Fruit fly (Drosophila melanogaster) whole organism, embryonic: ENCODE data around the gene CG10581.

Experiments used
- CG10321 ChIP-seq: fragments of 200-800 bp; sonication (Bioruptor generic); IDR thresholded peaks from 2 replicates; pipeline ENCODE4 v1.3.6; 2022; ENCODE audit warnings: missing biosample characterization, missing genetic modification characterization
- CG12104 ChIP-seq: fragments of 200-800 bp; sonication (Bioruptor generic); optimal IDR thresholded peaks from 3 replicates; lab custom pipeline; 2016; ENCODE audit warnings: missing biosample characterization, missing genetic modification characterization
- CG12744 ChIP-seq: fragments of 200-800 bp; sonication (Bioruptor generic); optimal IDR thresholded peaks from 2 replicates; lab custom pipeline; 2016; ENCODE audit warnings: missing biosample characterization, missing genetic modification characterization
- CG17385 ChIP-seq: fragments of 200-800 bp; sonication (Bioruptor generic); optimal IDR thresholded peaks from 3 replicates; lab custom pipeline; 2018; ENCODE audit warnings: missing biosample characterization, mild to moderate bottlenecking, missing genetic modification characterization
- CG17612 ChIP-seq: fragments of 200-800 bp; sonication (Bioruptor generic); IDR thresholded peaks from 2 replicates; pipeline ENCODE4 v1.3.6; 2022; ENCODE audit warnings: missing biosample characterization, missing genetic modification characterization
- CG1792 ChIP-seq: fragments of 200-800 bp; sonication (Bioruptor generic); optimal IDR thresholded peaks from 2 replicates; lab custom pipeline; 2016; ENCODE audit warnings: missing biosample characterization, missing genetic modification characterization
- CG2116 ChIP-seq: fragments of 200-800 bp; sonication (Bioruptor generic); optimal IDR thresholded peaks from 3 replicates; lab custom pipeline; 2018; ENCODE audit warnings: missing biosample characterization, mild to moderate bottlenecking, missing genetic modification characterization
- CG30020 ChIP-seq: fragments of 200-800 bp; optimal IDR thresholded peaks from 2 replicates; lab custom pipeline; 2019; ENCODE audit warnings: missing biosample characterization, mild to moderate bottlenecking, missing genetic modification characterization, moderate library complexity
- CG31388 ChIP-seq: fragments of 200-800 bp; sonication (Bioruptor generic); optimal IDR thresholded peaks from 2 replicates; lab custom pipeline; 2016; ENCODE audit warnings: missing biosample characterization, missing genetic modification characterization
- CG3281 ChIP-seq: fragments of 200-800 bp; sonication (Bioruptor generic); optimal IDR thresholded peaks from 3 replicates; lab custom pipeline; 2017; ENCODE audit warnings: missing biosample characterization, mild to moderate bottlenecking, missing genetic modification characterization
- CG3407 ChIP-seq: fragments of 200-800 bp; sonication (Bioruptor generic); optimal IDR thresholded peaks from 2 replicates; lab custom pipeline; 2018; ENCODE audit warnings: missing biosample characterization, mild to moderate bottlenecking, missing genetic modification characterization
- CG34422 ChIP-seq: fragments of 200-800 bp; sonication (Bioruptor generic); IDR thresholded peaks from 3 replicates; pipeline ENCODE4 v1.3.6; 2022; ENCODE audit warnings: missing biosample characterization, missing genetic modification characterization
- CG4730 ChIP-seq: fragments of 200-800 bp; sonication (Bioruptor generic); IDR thresholded peaks from 2 replicates; pipeline ENCODE4 v1.3.6; 2022; ENCODE audit warnings: missing biosample characterization, missing genetic modification characterization
- CG6254 ChIP-seq: fragments of 200-800 bp; sonication (Bioruptor generic); optimal IDR thresholded peaks from 3 replicates; lab custom pipeline; 2017; ENCODE audit warnings: mild to moderate bottlenecking, missing biosample characterization, missing genetic modification reagents, missing genetic modification characterization
- CG8478 ChIP-seq: fragments of >200 bp; optimal IDR thresholded peaks from 2 replicates; lab custom pipeline; 2018
- CrebB ChIP-seq: fragments of 200-800 bp; sonication (Bioruptor generic); optimal IDR thresholded peaks from 3 replicates; lab custom pipeline; 2018; ENCODE audit warnings: missing biosample characterization, mild to moderate bottlenecking, missing genetic modification characterization
- D19A ChIP-seq: fragments of 200-800 bp; optimal IDR thresholded peaks from 3 replicates; lab custom pipeline; 2019; ENCODE audit warnings: missing biosample characterization, mild to moderate bottlenecking, missing genetic modification characterization, moderate library complexity
- Dref ChIP-seq: fragments of 200-800 bp; sonication (Bioruptor generic); IDR thresholded peaks from 2 replicates; pipeline ENCODE4 v1.3.6; 2022; ENCODE audit warnings: missing biosample characterization, missing genetic modification characterization
- Drgx ChIP-seq: fragments of 200-800 bp; sonication (Bioruptor generic); IDR thresholded peaks from 2 replicates; pipeline ENCODE4 v1.3.6; 2022; ENCODE audit warnings: missing biosample characterization, missing genetic modification characterization
- Fer1 ChIP-seq: fragments of 200-800 bp; sonication (Bioruptor generic); optimal IDR thresholded peaks from 2 replicates; lab custom pipeline; 2017; ENCODE audit warnings: missing biosample characterization, mild to moderate bottlenecking, missing genetic modification characterization
- HHEX ChIP-seq: fragments of 200-800 bp; sonication (Bioruptor generic); optimal IDR thresholded peaks from 3 replicates; lab custom pipeline; 2017; ENCODE audit warnings: missing biosample characterization, mild to moderate bottlenecking, missing genetic modification characterization, missing genetic modification reagents
- Hey ChIP-seq: fragments of 200-800 bp; sonication (Bioruptor generic); optimal IDR thresholded peaks from 3 replicates; lab custom pipeline; 2018; ENCODE audit warnings: missing biosample characterization, mild to moderate bottlenecking, missing genetic modification characterization
- Hmr ChIP-seq: fragments of 200-800 bp; sonication (Bioruptor generic); optimal IDR thresholded peaks from 3 replicates; lab custom pipeline; 2017; ENCODE audit warnings: mild to moderate bottlenecking, missing biosample characterization, missing genetic modification reagents, missing genetic modification characterization
- NC2β ChIP-seq: fragments of 200-800 bp; sonication (Bioruptor generic); optimal IDR thresholded peaks from 2 replicates; lab custom pipeline; 2016; ENCODE audit warnings: missing biosample characterization, missing genetic modification characterization
- Oli ChIP-seq: fragments of 200-800 bp; sonication (Bioruptor generic); optimal IDR thresholded peaks from 2 replicates; lab custom pipeline; 2018; ENCODE audit warnings: missing biosample characterization, mild to moderate bottlenecking, missing genetic modification characterization, moderate library complexity
- Ptx1 ChIP-seq: fragments of 200-800 bp; sonication (Bioruptor generic); IDR thresholded peaks from 2 replicates; pipeline ENCODE4 v1.3.6; 2022; ENCODE audit warnings: missing biosample characterization, missing genetic modification characterization
- ab ChIP-seq: fragments of 200-800 bp; sonication (Bioruptor generic); optimal IDR thresholded peaks from 2 replicates; lab custom pipeline; 2016; ENCODE audit warnings: missing biosample characterization, missing genetic modification characterization
- bab2 ChIP-seq: fragments of 200-800 bp; sonication (Bioruptor generic); optimal IDR thresholded peaks from 2 replicates; lab custom pipeline; 2016; ENCODE audit warnings: missing biosample characterization, missing genetic modification characterization
- bbx ChIP-seq: fragments of 200-800 bp; sonication (Bioruptor generic); IDR thresholded peaks from 2 replicates; pipeline ENCODE4 v1.3.6; 2022; ENCODE audit warnings: missing biosample characterization, missing genetic modification characterization; ENCODE audit not compliant: partially characterized antibody
- cg ChIP-seq: fragments of 200-800 bp; sonication (Bioruptor generic); optimal IDR thresholded peaks from 3 replicates; lab custom pipeline; 2019; ENCODE audit warnings: missing biosample characterization, mild to moderate bottlenecking, missing genetic modification characterization, moderate library complexity
- chn ChIP-seq: fragments of 200-800 bp; sonication (Bioruptor generic); optimal IDR thresholded peaks from 2 replicates; lab custom pipeline; 2016; ENCODE audit warnings: missing biosample characterization, missing genetic modification characterization
- dati ChIP-seq: fragments of 200-800 bp; sonication (Bioruptor generic); IDR thresholded peaks from 2 replicates; pipeline ENCODE4 v1.3.6; 2022; ENCODE audit warnings: missing biosample characterization, missing genetic modification characterization
- dm ChIP-seq: fragments of 200-800 bp; sonication (Bioruptor generic); optimal IDR thresholded peaks from 3 replicates; lab custom pipeline; 2016; ENCODE audit warnings: missing biosample characterization, missing genetic modification characterization
- fd102C ChIP-seq: fragments of 200-800 bp; sonication (Bioruptor generic); optimal IDR thresholded peaks from 2 replicates; lab custom pipeline; 2018; ENCODE audit warnings: missing biosample characterization, mild to moderate bottlenecking, missing genetic modification characterization, moderate library complexity
- fru ChIP-seq: fragments of >200 bp; optimal IDR thresholded peaks from 2 replicates; lab custom pipeline; 2017
- ftz-f1 ChIP-seq: fragments of 200-800 bp; sonication (Bioruptor generic); optimal IDR thresholded peaks from 2 replicates; lab custom pipeline; 2016; ENCODE audit warnings: missing biosample characterization, missing genetic modification characterization
- fu2 ChIP-seq: fragments of 200-800 bp; sonication (Bioruptor generic); optimal IDR thresholded peaks from 2 replicates; lab custom pipeline; 2016; ENCODE audit warnings: missing biosample characterization, missing genetic modification characterization
- gt ChIP-seq: fragments of 200-800 bp; sonication (Bioruptor generic); IDR thresholded peaks from 2 replicates; pipeline ENCODE4 v1.3.6; 2022; ENCODE audit warnings: missing biosample characterization, missing genetic modification characterization
- ken ChIP-seq: fragments of 200-800 bp; sonication (Bioruptor generic); IDR thresholded peaks from 3 replicates; pipeline ENCODE4 v1.3.6; 2022; ENCODE audit warnings: missing biosample characterization, missing genetic modification characterization
- luna ChIP-seq: fragments of 200-800 bp; sonication (Bioruptor generic); optimal IDR thresholded peaks from 2 replicates; lab custom pipeline; 2016; ENCODE audit warnings: missing biosample characterization, missing genetic modification characterization
- maf-S ChIP-seq: fragments of 200-800 bp; sonication (Bioruptor generic); optimal IDR thresholded peaks from 2 replicates; lab custom pipeline; 2016; ENCODE audit warnings: missing biosample characterization, missing genetic modification characterization
- odd ChIP-seq: fragments of 200-800 bp; sonication (Bioruptor generic); optimal IDR thresholded peaks from 2 replicates; lab custom pipeline; 2017; ENCODE audit warnings: missing biosample characterization, mild to moderate bottlenecking, missing genetic modification characterization
- pho ChIP-seq: fragments of 200-800 bp; sonication (Bioruptor generic); optimal IDR thresholded peaks from 2 replicates; lab custom pipeline; 2016; ENCODE audit warnings: missing biosample characterization, missing genetic modification characterization
- phol ChIP-seq: fragments of 200-800 bp; sonication (Bioruptor generic); optimal IDR thresholded peaks from 3 replicates; lab custom pipeline; 2018; ENCODE audit warnings: missing biosample characterization, mild to moderate bottlenecking, missing genetic modification characterization, moderate library complexity
- scrt ChIP-seq: fragments of 200-800 bp; sonication (Bioruptor generic); optimal IDR thresholded peaks from 2 replicates; lab custom pipeline; 2018; ENCODE audit warnings: missing biosample characterization, mild to moderate bottlenecking, missing genetic modification characterization, moderate library complexity
- sd ChIP-seq: fragments of 200-800 bp; sonication (Bioruptor generic); optimal IDR thresholded peaks from 3 replicates; lab custom pipeline; 2018; ENCODE audit warnings: missing biosample characterization, mild to moderate bottlenecking, missing genetic modification characterization, moderate library complexity
- slou ChIP-seq: fragments of 200-800 bp; sonication (Bioruptor generic); optimal IDR thresholded peaks from 3 replicates; lab custom pipeline; 2016; ENCODE audit warnings: missing biosample characterization, missing genetic modification characterization
- tll ChIP-seq, 2 experiments: fragments of 200-800 bp in 1 of 2; fragments of >200 bp in 1 of 2; sonication (Bioruptor generic) in 1 of 2; optimal IDR thresholded peaks; 2 replicates each; lab custom pipeline; 2017 to 2019; ENCODE audit warnings: missing biosample characterization in 2 of 2, missing genetic modification characterization in 2 of 2, mild to moderate bottlenecking in 1 of 2, moderate library complexity in 1 of 2
- trem ChIP-seq: fragments of 200-800 bp; optimal IDR thresholded peaks from 3 replicates; lab custom pipeline; 2019; ENCODE audit warnings: missing biosample characterization, mild to moderate bottlenecking, missing genetic modification characterization, moderate library complexity
- unpg ChIP-seq: fragments of 200-800 bp; sonication (Bioruptor generic); optimal IDR thresholded peaks from 3 replicates; lab custom pipeline; 2018; ENCODE audit warnings: missing biosample characterization, mild to moderate bottlenecking, missing genetic modification characterization, moderate library complexity
- vnd ChIP-seq: fragments of 200-800 bp; sonication (Bioruptor generic); IDR thresholded peaks from 3 replicates; pipeline ENCODE4 v1.3.6; 2022; ENCODE audit warnings: missing biosample characterization, missing genetic modification characterization; ENCODE audit not compliant: partially characterized antibody
- zfh1 ChIP-seq: fragments of 200-800 bp; sonication (Bioruptor generic); IDR thresholded peaks from 3 replicates; pipeline ENCODE4 v1.3.6; 2022; ENCODE audit warnings: missing biosample characterization, missing genetic modification characterization

Gene CG10581

DNA sequence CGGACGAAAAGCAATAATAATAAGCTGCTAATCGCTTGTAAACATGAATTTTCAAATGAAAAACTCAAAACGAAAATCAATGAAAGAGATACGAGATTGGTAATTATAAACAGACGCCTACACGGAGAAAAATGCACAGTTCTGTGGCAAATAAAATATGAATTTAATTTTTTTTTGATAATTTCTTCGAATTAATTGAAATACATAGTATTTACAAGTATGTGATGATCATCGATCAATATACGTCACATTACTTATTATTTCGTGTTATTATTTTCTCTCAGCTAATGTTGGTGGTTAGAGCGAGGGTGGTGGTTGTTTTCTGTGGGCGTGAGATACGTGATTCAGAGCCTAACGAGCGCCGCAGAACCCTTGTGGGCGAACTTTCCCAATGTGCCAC, 19.8 kb upstream of the CG10581 start (continued):
- TF ChIP-seq zfh1 (GFP tag; lab: Robert Waterston, UW): peak; percentile 83
- TF ChIP-seq D19A (tag; lab: Kevin White, UChicago): peak; percentile 70
- no peak for TF ChIP-seq Hey (tag; lab: Kevin White, UChicago)
- TF ChIP-seq dati (GFP tag; lab: Robert Waterston, UW): no peak
- TF ChIP-seq gt (GFP tag; lab: Robert Waterston, UW): no peak
- no peak for TF ChIP-seq fd102C (GFP tag; lab: Kevin White, UChicago)
- TF ChIP-seq CG10321 (GFP tag; lab: Robert Waterston, UW): peak; percentile 39; the same call in 1 of the 2 replicates
- peak; percentile 57 for TF ChIP-seq Hmr (GFP tag; lab: Kevin White, UChicago)
- peak; percentile 52 for TF ChIP-seq CG1792 (GFP tag; lab: Kevin White, UChicago)
- no peak for TF ChIP-seq Dref
- no peak for TF ChIP-seq tll (GFP tag; optimal IDR thresholded peaks at IDR 0.05; lab: Kevin White, UChicago)
- TF ChIP-seq CG2116 (GFP tag; lab: Kevin White, UChicago): peak; percentile 26
- TF ChIP-seq CG17385: peak; percentile 76
- peak; percentile 80 for TF ChIP-seq Oli (tag; lab: Kevin White, UChicago)
- TF ChIP-seq CG12744: peak; percentile 43
- TF ChIP-seq vnd (GFP tag; lab: Robert Waterston, UW): no peak
- no peak for TF ChIP-seq bbx (GFP tag; lab: Robert Waterston, UW)
- TF ChIP-seq CG17612 (GFP tag; lab: Robert Waterston, UW): no peak
- peak; percentile 77 for TF ChIP-seq CG34422 (GFP tag; lab: Robert Waterston, UW)
- TF ChIP-seq CrebB (tag; lab: Kevin White, UChicago): peak; percentile 28
- TF ChIP-seq Fer1 (GFP tag; lab: Kevin White, UChicago): peak; percentile 75
- TF ChIP-seq unpg (GFP tag; lab: Kevin White, UChicago): peak; percentile 85
- TF ChIP-seq ab (GFP tag; lab: Kevin White, UChicago): no peak
- TF ChIP-seq ken (GFP tag; lab: Robert Waterston, UW): no peak; the same call in 2 of the 3 replicates
- TF ChIP-seq CG12104 (GFP tag; lab: Kevin White, UChicago): peak; percentile 47
- TF ChIP-seq slou (GFP tag; lab: Kevin White, UChicago): peak; percentile 28
- TF ChIP-seq CG8478 (lab: Kevin White, UChicago): no peak
- TF ChIP-seq luna (GFP tag; lab: Kevin White, UChicago): no peak
- TF ChIP-seq CG3281: peak; percentile 51
- TF ChIP-seq sd: peak; percentile 3
- peak; percentile 27 for TF ChIP-seq odd (GFP tag; lab: Kevin White, UChicago)
- 0 out of 2 replicates have a peak, but pooled peaks have one; percentile 15 for TF ChIP-seq Drgx
- TF ChIP-seq chn: peak; percentile 55
- peak; percentile 67 for TF ChIP-seq CG3407 (GFP tag; lab: Kevin White, UChicago)
- TF ChIP-seq cg: no peak
- TF ChIP-seq scrt (GFP tag; lab: Kevin White, UChicago): peak; percentile 44
- TF ChIP-seq trem (tag; lab: Kevin White, UChicago): peak; percentile 26
- TF ChIP-seq HHEX (GFP tag; lab: Kevin White, UChicago): peak; percentile 59
- peak; percentile 83 for TF ChIP-seq Ptx1 (GFP tag; lab: Robert Waterston, UW)
- TF ChIP-seq maf-S (GFP tag; lab: Kevin White, UChicago): no peak
- TF ChIP-seq CG4730 (GFP tag; lab: Robert Waterston, UW): peak; percentile 41; the same call in 1 of the 2 replicates
- no peak for TF ChIP-seq CG30020 (tag; lab: Kevin White, UChicago)
- TF ChIP-seq NC2β (GFP tag; lab: Kevin White, UChicago): peak; percentile 57
- TF ChIP-seq ftz-f1 (GFP tag; lab: Kevin White, UChicago): no peak
- peak; percentile 61 for TF ChIP-seq pho
- TF ChIP-seq CG31388 (GFP tag; lab: Kevin White, UChicago): no peak
- peak; percentile 51 for TF ChIP-seq bab2
- peak; percentile 10 for TF ChIP-seq fu2 (GFP tag; lab: Kevin White, UChicago)
- no peak for TF ChIP-seq fru
- peak; percentile 15 for TF ChIP-seq dm (GFP tag; lab: Kevin White, UChicago)
- TF ChIP-seq CG6254 (GFP tag; lab: Kevin White, UChicago): peak; percentile 58
- peak; percentile 83 for TF ChIP-seq phol (tag; lab: Kevin White, UChicago)
